Fruit fly (Drosophila melanogaster): ENCODE results near the gene Nelf-A.

Gene Nelf-A

DNA sequence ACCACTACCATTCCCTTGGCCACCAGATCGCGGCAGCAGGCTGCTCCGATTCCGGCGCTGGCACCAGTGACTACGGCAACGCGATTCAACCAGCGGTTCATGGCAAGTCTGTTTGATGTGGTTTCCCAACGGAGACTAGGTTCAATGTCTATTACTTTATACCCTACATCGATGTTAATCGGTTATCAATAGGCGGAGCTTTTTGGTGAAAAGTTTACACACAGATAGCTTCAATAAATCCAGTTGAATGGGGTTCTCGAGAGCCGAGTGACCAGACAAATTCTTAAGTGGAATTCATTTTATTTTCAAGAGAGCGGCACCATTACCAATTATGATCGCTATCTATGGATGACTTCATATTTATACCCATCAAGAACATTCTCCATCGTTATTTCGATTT is 52.6 kb downstream of the Nelf-A start, which contains the start of gene CG3301 (continued):
- TF ChIP-seq CG10274 (GFP tag; optimal IDR thresholded peaks at IDR 0.05): peak; percentile 43
- TF ChIP-seq CG16779 (GFP tag; IDR thresholded peaks at IDR 0.05): no peak
- peak; percentile 55 for TF ChIP-seq CG13894 (tag; optimal IDR thresholded peaks at IDR 0.05)
